Worm (Caenorhabditis elegans): ENCODE measurements around the gene C04G6.13.

DNA sequence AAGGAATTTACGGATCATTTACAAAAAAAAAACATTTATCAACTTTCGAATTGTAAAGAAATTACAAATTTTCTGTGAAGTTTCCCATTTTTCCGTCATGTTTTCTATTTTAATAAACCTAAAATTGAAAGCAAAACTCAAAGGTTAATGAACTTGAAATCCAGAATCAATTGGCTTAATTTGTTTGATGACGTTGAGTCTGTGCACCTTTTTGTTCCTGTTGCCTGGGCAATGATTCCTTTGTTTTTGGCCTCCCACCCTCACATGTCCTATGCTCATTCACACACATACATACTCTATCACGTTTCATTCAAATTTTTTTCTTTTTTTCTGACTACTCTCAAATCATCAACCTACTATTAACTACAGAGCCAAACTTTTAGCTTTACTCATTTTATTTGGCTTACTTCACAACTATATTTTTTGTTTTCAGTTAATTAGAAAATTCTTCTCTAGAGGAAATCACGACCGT, 42.3 kb downstream of the C04G6.13 start, which contains the start of gene F58A6.2:
- no peak for TF ChIP-seq nhr-23 (tag; optimal IDR thresholded peaks at IDR 0.05)
- TF ChIP-seq ztf-4 (tag; optimal IDR thresholded peaks at IDR 0.05), result no peak
- TF ChIP-seq ceh-9 (tag; optimal IDR thresholded peaks at IDR 0.05), result no peak

Data from whole organism, L3 larva.